Fruit fly (Drosophila melanogaster) whole organism, larva: ENCODE results near the gene CG32081.

Experiments
- noc ChIP-seq: fragments of 200-800 bp; sonication (Bioruptor generic); optimal IDR thresholded peaks from 3 replicates; lab custom pipeline; 2019; ENCODE audit warnings: missing biosample characterization, mild to moderate bottlenecking, missing genetic modification characterization, moderate library complexity

CG32081 gene

dm6 chr3L:11052760-11053259 is 25.4 kb downstream of the CG32081 start:
- TF ChIP-seq noc (tag; lab: Kevin White, UChicago) = no peak

dm6 chr3L:11053843-11054242 is 26.5 kb downstream of the CG32081 start, which contains the start of gene CG7888:
Gene CG7888 (plus strand): TSS chr3L:11054035.
- TF ChIP-seq noc (tag; lab: Kevin White, UChicago) = no peak

- peak; percentile 83 for TF ChIP-seq noc (tag; lab: Kevin White, UChicago)
Observed at dm6 chr3L:11061200-11061599, 33.8 kb downstream of the CG32081 start, which contains the start of the genes CG6321 and Blos2. Gene CG6321 (minus strand): TSS chr3L:11061224. Gene Blos2 (plus strand): TSS chr3L:11061571.

dm6 chr3L:11062441-11062840 is 35.1 kb downstream of the CG32081 start, which contains the start of gene CG32069:
Gene CG32069 (minus strand): TSS chr3L:11062614.
- no peak for TF ChIP-seq noc (tag; lab: Kevin White, UChicago)

- TF ChIP-seq noc (tag; lab: Kevin White, UChicago) = peak; percentile 79
Observed at dm6 chr3L:11064689-11065088, 37.3 kb downstream of the CG32081 start, which contains the start of the genes CG32075, CG45101 and SuUR. Gene CG32075 (minus strand): TSS chr3L:11064941. Gene CG45101 (plus strand): TSS chr3L:11064991. Gene SuUR (plus strand): TSS chr3L:11064991.

- TF ChIP-seq noc (tag; lab: Kevin White, UChicago) = no peak
Observed at dm6 chr3L:11065850-11066249, 38.5 kb downstream of the CG32081 start.

dm6 chr3L:11069764-11070163 is 42.4 kb downstream of the CG32081 start, which contains the start of gene CG6310:
Gene CG6310 (minus strand): TSS chr3L:11069864.
- no peak for TF ChIP-seq noc (tag; lab: Kevin White, UChicago)

dm6 chr3L:11070372-11070854 is 43.0 kb downstream of the CG32081 start, which contains the start of gene Mocs1:
Gene Mocs1 (plus strand): TSS chr3L:11070526.
- peak; percentile 67 for TF ChIP-seq noc (tag; lab: Kevin White, UChicago)

- no peak for TF ChIP-seq noc (tag; lab: Kevin White, UChicago)
Observed at dm6 chr3L:11071057-11071456, 43.7 kb downstream of the CG32081 start.

- no peak for TF ChIP-seq noc (tag; lab: Kevin White, UChicago)
Observed at dm6 chr3L:11074043-11074853, 46.9 kb downstream of the CG32081 start, which contains the start of the genes Pfdn2 and Noc1. Gene Pfdn2 (minus strand): TSS chr3L:11074388. Gene Noc1 (plus strand): TSS chr3L:11074769.
